Fruit fly (Drosophila melanogaster) whole organism, embryonic: ENCODE measurements around the gene trr.

Experiments used
- Antp ChIP-seq: fragments of 200-800 bp; sonication (Bioruptor generic); optimal IDR thresholded peaks from 3 replicates; lab custom pipeline; 2016; ENCODE audit warnings: missing biosample characterization, missing genetic modification characterization
- CG10565 ChIP-seq: fragments of 200-800 bp; sonication (Bioruptor generic); optimal IDR thresholded peaks from 3 replicates; lab custom pipeline; 2016; ENCODE audit warnings: missing biosample characterization, mild to moderate bottlenecking, missing genetic modification characterization
- CG12071 ChIP-seq: fragments of 200-800 bp; sonication (Bioruptor generic); optimal IDR thresholded peaks from 3 replicates; lab custom pipeline; 2018; ENCODE audit warnings: missing biosample characterization, mild to moderate bottlenecking, missing genetic modification characterization
- CG12155 ChIP-seq: fragments of 200-800 bp; sonication (Bioruptor generic); optimal IDR thresholded peaks from 3 replicates; lab custom pipeline; 2016; ENCODE audit warnings: missing biosample characterization, missing genetic modification characterization
- CG12942 ChIP-seq: fragments of 200-800 bp; sonication (Bioruptor generic); optimal IDR thresholded peaks from 3 replicates; lab custom pipeline; 2016; ENCODE audit warnings: missing biosample characterization, missing genetic modification characterization
- CG14667 ChIP-seq: fragments of 200-800 bp; sonication (Bioruptor generic); IDR thresholded peaks from 2 replicates; pipeline ENCODE4 v1.3.6; 2022; ENCODE audit warnings: missing biosample characterization, missing genetic modification characterization
- CG16813 ChIP-seq: fragments of 200-800 bp; sonication (Bioruptor generic); IDR thresholded peaks from 3 replicates; pipeline ENCODE4 v1.3.6; 2022; ENCODE audit warnings: missing biosample characterization, missing genetic modification characterization; ENCODE audit not compliant: partially characterized antibody
- CG17829 ChIP-seq: fragments of 200-800 bp; optimal IDR thresholded peaks from 2 replicates; lab custom pipeline; 2019; ENCODE audit warnings: missing biosample characterization, mild to moderate bottlenecking, missing genetic modification characterization, moderate library complexity
- CG18011 ChIP-seq: fragments of 200-800 bp; sonication (Bioruptor generic); optimal IDR thresholded peaks from 2 replicates; lab custom pipeline; 2017; ENCODE audit warnings: missing biosample characterization, missing genetic modification characterization, mild to moderate bottlenecking, moderate library complexity, missing genotype
- CG2120 ChIP-seq: fragments of 200-800 bp; sonication (Bioruptor generic); optimal IDR thresholded peaks from 3 replicates; lab custom pipeline; 2016; ENCODE audit warnings: missing biosample characterization, missing genetic modification characterization
- CG2889 ChIP-seq: fragments of 200-800 bp; sonication (Bioruptor generic); IDR thresholded peaks from 3 replicates; pipeline ENCODE4 v1.3.6; 2022; ENCODE audit warnings: missing biosample characterization, missing genetic modification characterization
- CG30431 ChIP-seq: fragments of 200-800 bp; sonication (Bioruptor generic); optimal IDR thresholded peaks from 2 replicates; lab custom pipeline; 2017; ENCODE audit warnings: missing biosample characterization, missing genetic modification characterization
- CG31388 ChIP-seq: fragments of 200-800 bp; sonication (Bioruptor generic); optimal IDR thresholded peaks from 2 replicates; lab custom pipeline; 2016; ENCODE audit warnings: missing biosample characterization, missing genetic modification characterization
- CG3163 ChIP-seq: fragments of 200-800 bp; sonication (Bioruptor generic); optimal IDR thresholded peaks from 3 replicates; lab custom pipeline; 2016; ENCODE audit warnings: missing biosample characterization, missing genetic modification characterization
- CG3847 ChIP-seq: fragments of 200-800 bp; sonication (Bioruptor generic); IDR thresholded peaks from 2 replicates; pipeline ENCODE4 v1.3.6; 2022; ENCODE audit warnings: missing biosample characterization, missing genetic modification characterization
- CG6175 ChIP-seq: fragments of 200-800 bp; sonication (Bioruptor generic); IDR thresholded peaks from 3 replicates; pipeline ENCODE4 v1.3.6; 2022; ENCODE audit warnings: missing biosample characterization, missing genetic modification characterization
- CG6272 ChIP-seq: fragments of 200-800 bp; sonication (Bioruptor generic); IDR thresholded peaks from 2 replicates; pipeline ENCODE4 v1.3.6; 2022; ENCODE audit warnings: missing biosample characterization, missing genetic modification characterization
- CG7357 ChIP-seq: fragments of 200-800 bp; sonication (Bioruptor generic); IDR thresholded peaks from 3 replicates; pipeline ENCODE4 v1.3.6; 2022; ENCODE audit warnings: missing biosample characterization, missing genetic modification characterization
- CG8290 ChIP-seq, 3 experiments: fragments of 200-800 bp; sonication (Bioruptor generic); optimal IDR thresholded peaks; 2 replicates each; lab custom pipeline; 2016 to 2019; ENCODE audit warnings: missing biosample characterization in 3 of 3, missing genetic modification characterization in 3 of 3, mild to moderate bottlenecking in 2 of 3, moderate library complexity in 1 of 3
- CG9437 ChIP-seq: fragments of 200-800 bp; sonication (Bioruptor generic); optimal IDR thresholded peaks from 2 replicates; lab custom pipeline; 2018; ENCODE audit warnings: missing biosample characterization, mild to moderate bottlenecking, missing genetic modification characterization
- CG9609 ChIP-seq: fragments of 200-800 bp; sonication (Bioruptor generic); optimal IDR thresholded peaks from 3 replicates; lab custom pipeline; 2016; ENCODE audit warnings: missing biosample characterization, missing genetic modification characterization
- CG9727 ChIP-seq: fragments of 200-800 bp; sonication (Bioruptor generic); optimal IDR thresholded peaks from 3 replicates; lab custom pipeline; 2017; ENCODE audit warnings: missing biosample characterization, mild to moderate bottlenecking, missing genetic modification characterization
- CG9797 ChIP-seq: fragments of 200-800 bp; sonication (Bioruptor generic); optimal IDR thresholded peaks from 3 replicates; lab custom pipeline; 2018; ENCODE audit warnings: missing biosample characterization, mild to moderate bottlenecking, missing genetic modification characterization
- CHES-1-like ChIP-seq: fragments of 200-800 bp; sonication (Bioruptor generic); optimal IDR thresholded peaks from 2 replicates; lab custom pipeline; 2016; ENCODE audit warnings: missing biosample characterization, missing genetic modification characterization
- CTCF ChIP-seq: fragments of 200-800 bp; sonication (Bioruptor generic); optimal IDR thresholded peaks from 2 replicates; lab custom pipeline; 2017; ENCODE audit warnings: missing biosample characterization, mild to moderate bottlenecking, missing genetic modification characterization, moderate library complexity
- CrebB ChIP-seq: fragments of 200-800 bp; sonication (Bioruptor generic); optimal IDR thresholded peaks from 3 replicates; lab custom pipeline; 2018; ENCODE audit warnings: missing biosample characterization, mild to moderate bottlenecking, missing genetic modification characterization
- Fer1 ChIP-seq: fragments of 200-800 bp; sonication (Bioruptor generic); optimal IDR thresholded peaks from 2 replicates; lab custom pipeline; 2017; ENCODE audit warnings: missing biosample characterization, mild to moderate bottlenecking, missing genetic modification characterization
- HHEX ChIP-seq: fragments of 200-800 bp; sonication (Bioruptor generic); optimal IDR thresholded peaks from 3 replicates; lab custom pipeline; 2017; ENCODE audit warnings: missing biosample characterization, mild to moderate bottlenecking, missing genetic modification characterization, missing genetic modification reagents
- HLHmδ ChIP-seq: fragments of 200-800 bp; sonication (Bioruptor generic); optimal IDR thresholded peaks from 2 replicates; lab custom pipeline; 2018; ENCODE audit warnings: missing biosample characterization, mild to moderate bottlenecking, missing genetic modification characterization, moderate library complexity
- Mes4 ChIP-seq: fragments of 200-800 bp; sonication (Bioruptor generic); optimal IDR thresholded peaks from 2 replicates; lab custom pipeline; 2016; ENCODE audit warnings: missing biosample characterization, missing genetic modification characterization
- Scr ChIP-seq: fragments of 200-800 bp; sonication (Bioruptor generic); IDR thresholded peaks from 2 replicates; pipeline ENCODE4 v1.3.6; 2022; ENCODE audit warnings: missing biosample characterization, missing genetic modification characterization; ENCODE audit not compliant: partially characterized antibody
- Xrp1 ChIP-seq: fragments of 200-800 bp; sonication (Bioruptor generic); IDR thresholded peaks from 2 replicates; pipeline ENCODE4 v1.3.6; 2022; ENCODE audit warnings: missing biosample characterization, missing genetic modification characterization
- ato ChIP-seq: fragments of 200-800 bp; sonication (Bioruptor generic); IDR thresholded peaks from 2 replicates; pipeline ENCODE4 v1.3.6; 2022; ENCODE audit warnings: missing biosample characterization, missing genetic modification characterization; ENCODE audit not compliant: partially characterized antibody
- bab2 ChIP-seq: fragments of 200-800 bp; sonication (Bioruptor generic); optimal IDR thresholded peaks from 2 replicates; lab custom pipeline; 2016; ENCODE audit warnings: missing biosample characterization, missing genetic modification characterization
- bcd ChIP-seq: fragments of 200-800 bp; sonication (Bioruptor generic); optimal IDR thresholded peaks from 2 replicates; lab custom pipeline; 2017; ENCODE audit warnings: missing biosample characterization, mild to moderate bottlenecking, missing genetic modification characterization
- chinmo ChIP-seq: fragments of 200-800 bp; sonication (Bioruptor generic); IDR thresholded peaks from 4 replicates; pipeline ENCODE4 v1.3.6; 2022; ENCODE audit warnings: missing biosample characterization, missing genetic modification characterization; ENCODE audit not compliant: partially characterized antibody
- danr ChIP-seq: fragments of 200-800 bp; sonication (Bioruptor generic); IDR thresholded peaks from 2 replicates; pipeline ENCODE4 v1.3.6; 2022; ENCODE audit warnings: missing biosample characterization, missing genetic modification characterization
- exex ChIP-seq: fragments of 200-800 bp; sonication (Bioruptor generic); optimal IDR thresholded peaks from 4 replicates; lab custom pipeline; 2018; ENCODE audit warnings: missing biosample characterization, mild to moderate bottlenecking, missing genetic modification characterization, moderate library complexity
- gfzf ChIP-seq: fragments of 200-800 bp; sonication (Bioruptor generic); optimal IDR thresholded peaks from 2 replicates; lab custom pipeline; 2016; ENCODE audit warnings: missing biosample characterization, mild to moderate bottlenecking, missing genetic modification characterization, moderate library complexity
- gsb ChIP-seq: fragments of 200-800 bp; sonication (Bioruptor generic); IDR thresholded peaks from 2 replicates; pipeline ENCODE4 v1.3.6; 2022; ENCODE audit warnings: missing biosample characterization, missing genetic modification characterization
- hbn ChIP-seq: fragments of 200-800 bp; sonication (Bioruptor generic); IDR thresholded peaks from 2 replicates; pipeline ENCODE4 v1.3.6; 2022; ENCODE audit warnings: missing biosample characterization, missing genetic modification characterization; ENCODE audit not compliant: partially characterized antibody
- luna ChIP-seq: fragments of 200-800 bp; sonication (Bioruptor generic); optimal IDR thresholded peaks from 2 replicates; lab custom pipeline; 2016; ENCODE audit warnings: missing biosample characterization, missing genetic modification characterization
- maf-S ChIP-seq: fragments of 200-800 bp; sonication (Bioruptor generic); optimal IDR thresholded peaks from 2 replicates; lab custom pipeline; 2016; ENCODE audit warnings: missing biosample characterization, missing genetic modification characterization
- onecut ChIP-seq: fragments of 200-800 bp; sonication (Bioruptor generic); IDR thresholded peaks from 2 replicates; pipeline ENCODE4 v1.3.6; 2022; ENCODE audit warnings: missing biosample characterization, missing genetic modification characterization
- prd ChIP-seq, 3 experiments: fragments of >200 bp in 2 of 3; fragments of 200-800 bp in 1 of 3; sonication (Bioruptor generic) in 1 of 3; optimal IDR thresholded peaks in 2 of 3; IDR thresholded peaks in 1 of 3; 2 replicates in 2 of 3; 3 replicates in 1 of 3; pipeline versions ENCODE4 v1.3.6 to Lab custom; 2017 to 2022; ENCODE audit warnings: missing biosample characterization in 1 of 3, missing genetic modification characterization in 1 of 3
- ranshi ChIP-seq: fragments of 200-800 bp; sonication (Bioruptor generic); IDR thresholded peaks from 2 replicates; pipeline ENCODE4 v1.3.6; 2022; ENCODE audit warnings: missing biosample characterization, missing genetic modification characterization
- repo ChIP-seq: fragments of 200-800 bp; sonication (Bioruptor generic); optimal IDR thresholded peaks from 2 replicates; lab custom pipeline; 2016; ENCODE audit warnings: missing biosample characterization, missing genetic modification characterization
- sima ChIP-seq: fragments of 200-800 bp; sonication (Bioruptor generic); optimal IDR thresholded peaks from 2 replicates; lab custom pipeline; 2016; ENCODE audit warnings: missing biosample characterization, missing genetic modification characterization
- tio ChIP-seq: fragments of 200-800 bp; sonication (Bioruptor generic); optimal IDR thresholded peaks from 2 replicates; lab custom pipeline; 2017; ENCODE audit warnings: missing biosample characterization, missing genetic modification characterization, inconsistent platforms
- wor ChIP-seq: fragments of 200-800 bp; sonication (Bioruptor generic); IDR thresholded peaks from 2 replicates; pipeline ENCODE4 v1.3.6; 2022; ENCODE audit warnings: missing biosample characterization, missing genetic modification characterization

Gene trr

DNA sequence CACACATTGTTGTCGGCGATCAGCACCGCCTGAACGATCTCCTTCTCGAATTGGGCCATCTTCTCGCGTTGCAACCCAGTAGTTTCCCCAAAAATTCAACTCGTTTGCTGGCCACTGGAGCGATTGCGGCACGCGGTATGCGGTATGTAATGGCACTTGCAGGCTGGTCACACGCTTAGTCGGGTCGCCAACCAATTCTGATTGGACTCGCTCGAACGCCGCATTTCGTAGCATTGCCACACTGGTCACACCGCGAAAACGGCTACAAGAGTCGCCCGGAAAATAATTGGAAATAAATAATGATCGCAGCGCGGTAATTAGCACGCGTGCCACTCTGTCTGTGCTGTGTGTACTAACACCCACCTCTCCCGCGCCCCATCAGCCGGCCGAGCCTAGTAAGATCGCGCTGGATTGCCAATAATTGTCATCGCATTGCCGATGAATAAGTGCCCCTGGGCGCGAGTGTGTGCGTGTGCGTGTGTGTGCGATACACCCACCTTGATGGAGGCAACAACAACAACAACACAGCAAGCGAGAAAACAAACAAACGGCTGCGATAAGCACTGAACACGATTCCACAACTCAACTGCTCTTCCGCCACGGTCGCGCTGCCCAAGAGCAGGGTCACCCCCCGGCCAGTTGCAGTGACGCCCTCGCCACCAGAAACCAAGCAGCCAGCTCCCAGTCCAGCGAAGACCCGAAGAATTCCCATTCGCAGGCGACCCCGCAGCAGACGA is 33.2 kb upstream of the trr start, which contains the start of the genes eIF2Bepsilon and Ocrl (continued):
- TF ChIP-seq ato (no peak), exex (tag; lab: Kevin White, UChicago) (no peak), tio (GFP tag; lab: Kevin White, UChicago) (no peak), prd (optimal IDR thresholded peaks at IDR 0.05; lab: Kevin White, UChicago) (no peak), prd (GFP tag; IDR thresholded peaks at IDR 0.05; lab: Robert Waterston, UW) (no peak), CG12155 (GFP tag; lab: Kevin White, UChicago) (peak; percentile 78), CG9727 (GFP tag; lab: Kevin White, UChicago) (no peak), bab2 (GFP tag; lab: Kevin White, UChicago) (no peak), gsb (GFP tag; lab: Robert Waterston, UW) (no peak), onecut (GFP tag; lab: Robert Waterston, UW) (no peak), CG2120 (GFP tag; lab: Kevin White, UChicago) (peak; percentile 0), CG7357 (GFP tag; lab: Robert Waterston, UW) (no peak), Scr (GFP tag; lab: Robert Waterston, UW) (no peak), repo (GFP tag; lab: Kevin White, UChicago) (no peak), Antp (GFP tag; lab: Kevin White, UChicago) (no peak), hbn (no peak), CG12071 (GFP tag; lab: Kevin White, UChicago) (no peak), CG6175 (GFP tag; lab: Robert Waterston, UW) (no peak), CG17829 (tag; lab: Kevin White, UChicago) (peak; percentile 25), HHEX (GFP tag; lab: Kevin White, UChicago) (no peak), CG6272 (no peak), luna (GFP tag; lab: Kevin White, UChicago) (no peak), CG18011 (GFP tag; lab: Kevin White, UChicago) (no peak), Fer1 (peak; percentile 53), Mes4 (GFP tag; lab: Kevin White, UChicago) (no peak), CG9609 (GFP tag; lab: Kevin White, UChicago) (peak; percentile 11), sima (GFP tag; lab: Kevin White, UChicago) (no peak), maf-S (GFP tag; lab: Kevin White, UChicago) (no peak), CG16813 (GFP tag; lab: Robert Waterston, UW) (no peak), CG2889 (GFP tag; lab: Robert Waterston, UW) (no peak), CG8290 (GFP tag; optimal IDR thresholded peaks at IDR 0.05; lab: Kevin White, UChicago) (no peak), CG8290 (tag; optimal IDR thresholded peaks at IDR 0.05; lab: Kevin White, UChicago) (no peak), CG9797 (GFP tag; lab: Kevin White, UChicago) (peak; percentile 97), CG3163 (no peak), CG9437 (GFP tag; lab: Kevin White, UChicago) (no peak), chinmo (GFP tag; lab: Robert Waterston, UW) (0 out of 4 replicates have a peak, but pooled peaks have one; percentile 58), Xrp1 (GFP tag; lab: Robert Waterston, UW) (no peak), CG30431 (GFP tag; lab: Kevin White, UChicago) (no peak), CHES-1-like (GFP tag; lab: Kevin White, UChicago) (peak; percentile 34), CG10565 (GFP tag; lab: Kevin White, UChicago) (no peak), wor (GFP tag; lab: Robert Waterston, UW) (no peak), CTCF (peak; percentile 36), ranshi (GFP tag; lab: Robert Waterston, UW) (no peak), CG3847 (GFP tag; lab: Robert Waterston, UW) (peak; percentile 67), gfzf (GFP tag; lab: Kevin White, UChicago) (peak; percentile 99), CG14667 (no peak), bcd (GFP tag; lab: Kevin White, UChicago) (no peak), CG31388 (no peak), CrebB (tag; lab: Kevin White, UChicago) (no peak), HLHmδ (peak; percentile 70), danr (GFP tag; lab: Robert Waterston, UW) (no peak), CG12942 (no peak)
